Worm (Caenorhabditis elegans) whole organism, late embryonic: Measurements from ENCODE around the gene K08E4.3.

Experiments used
- C08G9.2 ChIP-seq: sonication (generic microtip); optimal IDR thresholded peaks from 2 replicates; lab custom pipeline; 2016; ENCODE audit warnings: mild to moderate bottlenecking, missing genetic modification characterization, moderate library complexity, missing compliant biosample characterization
- C38D4.7 ChIP-seq: fragments of 200-800 bp; sonication (Bioruptor generic); optimal IDR thresholded peaks from 2 replicates; lab custom pipeline; 2018; ENCODE audit warnings: mild to moderate bottlenecking, missing genetic modification characterization, moderate library complexity, missing compliant biosample characterization
- K09A11.1 ChIP-seq: sonication (generic microtip); optimal IDR thresholded peaks from 2 replicates; lab custom pipeline; 2017; ENCODE audit warnings: antibody characterized with exemption, mild to moderate bottlenecking, missing genetic modification characterization, missing compliant biosample characterization; ENCODE audit not compliant: insufficient read depth
- T23F11.4 ChIP-seq: fragments of 200-800 bp; sonication (Bioruptor generic); optimal IDR thresholded peaks from 2 replicates; lab custom pipeline; 2018; ENCODE audit warnings: mild to moderate bottlenecking, missing genetic modification characterization, missing compliant biosample characterization
- Y22D7AL.16 ChIP-seq: sonication (generic microtip); optimal IDR thresholded peaks from 2 replicates; lab custom pipeline; 2016; ENCODE audit warnings: missing genetic modification characterization, missing compliant biosample characterization
- ahr-1 ChIP-seq: sonication (generic microtip); optimal IDR thresholded peaks from 2 replicates; lab custom pipeline; 2016; ENCODE audit warnings: missing genetic modification characterization, missing compliant biosample characterization
- ceh-18 ChIP-seq: sonication (generic microtip); optimal IDR thresholded peaks from 2 replicates; lab custom pipeline; 2016; ENCODE audit warnings: missing genetic modification characterization, missing compliant biosample characterization
- ceh-19 ChIP-seq: fragments of 200-800 bp; sonication (Bioruptor generic); optimal IDR thresholded peaks from 2 replicates; lab custom pipeline; 2018; ENCODE audit warnings: mild to moderate bottlenecking, missing genetic modification characterization, missing compliant biosample characterization
- ceh-22 ChIP-seq: sonication (generic microtip); optimal IDR thresholded peaks from 2 replicates; lab custom pipeline; 2017; ENCODE audit warnings: missing biosample characterization, missing genetic modification characterization
- ceh-30 ChIP-seq: fragments of 150-350 bp; optimal IDR thresholded peaks from 2 replicates; lab custom pipeline; 2014; ENCODE audit warnings: missing biosample characterization, missing genetic modification characterization
- ceh-31 ChIP-seq: sonication (generic microtip); optimal IDR thresholded peaks from 2 replicates; lab custom pipeline; 2016; ENCODE audit warnings: missing genetic modification characterization, missing compliant biosample characterization
- ceh-34 ChIP-seq: sonication (generic microtip); optimal IDR thresholded peaks from 2 replicates; lab custom pipeline; 2016; ENCODE audit warnings: mild to moderate bottlenecking, missing genetic modification characterization, missing compliant biosample characterization
- ceh-45 ChIP-seq: fragments of 200-800 bp; sonication (Bioruptor generic); IDR thresholded peaks from 2 replicates; pipeline ENCODE4 v1.3.6; 2022; ENCODE audit warnings: missing genetic modification reagents, missing genetic modification characterization, missing compliant biosample characterization
- ceh-48 ChIP-seq: sonication (generic microtip); optimal IDR thresholded peaks from 2 replicates; lab custom pipeline; 2016; ENCODE audit warnings: missing genetic modification characterization, inconsistent platforms, missing compliant biosample characterization
- ceh-6 ChIP-seq: fragments of 200-800 bp; sonication (Bioruptor generic); optimal IDR thresholded peaks from 2 replicates; lab custom pipeline; 2018; ENCODE audit warnings: mild to moderate bottlenecking, missing genetic modification characterization, missing compliant biosample characterization
- ceh-9 ChIP-seq: sonication (generic microtip); optimal IDR thresholded peaks from 2 replicates; lab custom pipeline; 2016; ENCODE audit warnings: mild to moderate bottlenecking, missing genetic modification characterization, inconsistent platforms, missing compliant biosample characterization
- che-1 ChIP-seq: sonication (generic microtip); optimal IDR thresholded peaks from 2 replicates; lab custom pipeline; 2016; ENCODE audit warnings: mild to moderate bottlenecking, missing genetic modification characterization, missing compliant biosample characterization
- dmd-4 ChIP-seq: sonication (generic microtip); optimal IDR thresholded peaks from 2 replicates; lab custom pipeline; 2016; ENCODE audit warnings: borderline replicate concordance, missing genetic modification characterization, missing compliant biosample characterization
- elt-2 ChIP-seq: sonication (generic microtip); optimal IDR thresholded peaks from 2 replicates; lab custom pipeline; 2016; ENCODE audit warnings: missing genetic modification reagents, missing genetic modification characterization, missing compliant biosample characterization
- ets-4 ChIP-seq: sonication (generic microtip); optimal IDR thresholded peaks from 2 replicates; lab custom pipeline; 2016; ENCODE audit warnings: missing genetic modification characterization, missing compliant biosample characterization
- eyg-1 ChIP-seq: sonication (generic microtip); optimal IDR thresholded peaks from 2 replicates; lab custom pipeline; 2016; ENCODE audit warnings: missing genotype, missing genetic modification characterization, missing compliant biosample characterization
- fax-1 ChIP-seq: sonication (generic microtip); optimal IDR thresholded peaks from 2 replicates; lab custom pipeline; 2016; ENCODE audit warnings: missing genotype, missing genetic modification characterization, missing compliant biosample characterization
- fkh-10 ChIP-seq: fragments of 150-350 bp; optimal IDR thresholded peaks from 2 replicates; lab custom pipeline; 2014; ENCODE audit warnings: missing biosample characterization, missing genetic modification reagents, missing genetic modification characterization
- fkh-6 ChIP-seq: sonication (generic microtip); optimal IDR thresholded peaks from 2 replicates; lab custom pipeline; 2016; ENCODE audit warnings: missing genetic modification characterization, missing compliant biosample characterization
- gmeb-2 ChIP-seq: sonication (generic microtip); optimal IDR thresholded peaks from 2 replicates; lab custom pipeline; 2016; ENCODE audit warnings: missing genetic modification characterization, inconsistent platforms, missing compliant biosample characterization
- hlh-13 ChIP-seq: fragments of 200-800 bp; sonication (Bioruptor generic); optimal IDR thresholded peaks from 2 replicates; lab custom pipeline; 2018; ENCODE audit warnings: mild to moderate bottlenecking, missing genetic modification characterization, missing compliant biosample characterization
- hlh-15 ChIP-seq: sonication (generic microtip); optimal IDR thresholded peaks from 2 replicates; lab custom pipeline; 2016; ENCODE audit warnings: missing genetic modification characterization, missing compliant biosample characterization
- hlh-6 ChIP-seq: sonication (generic microtip); optimal IDR thresholded peaks from 2 replicates; lab custom pipeline; 2016; ENCODE audit warnings: missing genotype, missing genetic modification characterization, missing compliant biosample characterization
- hlh-8 ChIP-seq: sonication (generic microtip); optimal IDR thresholded peaks from 2 replicates; lab custom pipeline; 2016; ENCODE audit warnings: missing genotype, missing genetic modification characterization, missing compliant biosample characterization
- lim-6 ChIP-seq: sonication (generic microtip); optimal IDR thresholded peaks from 2 replicates; lab custom pipeline; 2016; ENCODE audit warnings: missing genetic modification characterization, missing compliant biosample characterization
- lin-11 ChIP-seq: fragments of 200-800 bp; sonication (Bioruptor generic); optimal IDR thresholded peaks from 2 replicates; lab custom pipeline; 2018; ENCODE audit warnings: mild to moderate bottlenecking, missing genetic modification characterization, missing compliant biosample characterization
- madf-2 ChIP-seq: sonication (generic microtip); optimal IDR thresholded peaks from 2 replicates; lab custom pipeline; 2017; ENCODE audit warnings: missing genetic modification characterization, missing compliant biosample characterization
- mec-3 ChIP-seq: sonication (generic microtip); optimal IDR thresholded peaks from 2 replicates; lab custom pipeline; 2016; ENCODE audit warnings: borderline replicate concordance, missing genetic modification characterization, missing compliant biosample characterization
- nfya-1 ChIP-seq: sonication (generic microtip); optimal IDR thresholded peaks from 2 replicates; lab custom pipeline; 2017; ENCODE audit warnings: missing genetic modification characterization, mild to moderate bottlenecking, missing compliant biosample characterization, antibody characterized with exemption, moderate library complexity
- nhr-232 ChIP-seq: sonication (generic microtip); optimal IDR thresholded peaks from 2 replicates; lab custom pipeline; 2016; ENCODE audit warnings: missing genetic modification characterization, missing compliant biosample characterization
- npax-4 ChIP-seq: sonication (generic microtip); optimal IDR thresholded peaks from 2 replicates; lab custom pipeline; 2016; ENCODE audit warnings: missing genetic modification characterization, missing compliant biosample characterization
- odd-2 ChIP-seq: sonication (generic microtip); optimal IDR thresholded peaks from 2 replicates; lab custom pipeline; 2017; ENCODE audit warnings: antibody characterized with exemption, mild to moderate bottlenecking, missing genetic modification characterization, missing compliant biosample characterization
- pag-3 ChIP-seq: sonication (generic microtip); optimal IDR thresholded peaks from 2 replicates; lab custom pipeline; 2016; ENCODE audit warnings: missing compliant biosample characterization, missing genetic modification characterization, borderline replicate concordance
- pat-9 ChIP-seq: fragments of 200-800 bp; sonication (Bioruptor generic); optimal IDR thresholded peaks from 2 replicates; lab custom pipeline; 2018; ENCODE audit warnings: mild to moderate bottlenecking, missing genetic modification characterization, moderate library complexity, missing compliant biosample characterization
- pqm-1 ChIP-seq: sonication (generic microtip); optimal IDR thresholded peaks from 2 replicates; lab custom pipeline; 2016; ENCODE audit warnings: missing genetic modification characterization, missing compliant biosample characterization
- pros-1 ChIP-seq: fragments of 150-350 bp; optimal IDR thresholded peaks from 2 replicates; lab custom pipeline; 2014; ENCODE audit warnings: missing biosample characterization, missing genetic modification reagents, missing genetic modification characterization
- ref-2 ChIP-seq: sonication (generic microtip); optimal IDR thresholded peaks from 2 replicates; lab custom pipeline; 2016; ENCODE audit warnings: missing genetic modification characterization, missing compliant biosample characterization
- rnt-1 ChIP-seq: sonication (generic microtip); optimal IDR thresholded peaks from 2 replicates; lab custom pipeline; 2016; ENCODE audit warnings: missing genetic modification characterization, missing compliant biosample characterization
- sdc-2 ChIP-seq: sonication (generic microtip); optimal IDR thresholded peaks from 2 replicates; lab custom pipeline; 2016; ENCODE audit warnings: missing genotype, missing genetic modification characterization, missing compliant biosample characterization
- sox-4 ChIP-seq: sonication (generic microtip); optimal IDR thresholded peaks from 2 replicates; lab custom pipeline; 2017; ENCODE audit warnings: mild to moderate bottlenecking, missing genetic modification characterization, inconsistent platforms, missing compliant biosample characterization
- syd-9 ChIP-seq: sonication (generic microtip); optimal IDR thresholded peaks from 2 replicates; lab custom pipeline; 2016; ENCODE audit warnings: mild to moderate bottlenecking, missing genetic modification characterization, moderate library complexity, missing compliant biosample characterization
- tbx-2 ChIP-seq: sonication (generic microtip); optimal IDR thresholded peaks from 2 replicates; lab custom pipeline; 2016; ENCODE audit warnings: missing genetic modification characterization, missing compliant biosample characterization
- tbx-7 ChIP-seq: sonication (generic microtip); optimal IDR thresholded peaks from 2 replicates; lab custom pipeline; 2016; ENCODE audit warnings: missing genotype, missing genetic modification characterization, missing compliant biosample characterization
- ttx-3 ChIP-seq: sonication (generic microtip); optimal IDR thresholded peaks from 2 replicates; lab custom pipeline; 2016; ENCODE audit warnings: missing genetic modification reagents, missing genetic modification characterization, missing compliant biosample characterization
- unc-3 ChIP-seq, 2 experiments: fragments of 200-800 bp in 1 of 2; sonication (Bioruptor generic) in 1 of 2; sonication (generic microtip) in 1 of 2; conservative IDR thresholded peaks in 1 of 2; optimal IDR thresholded peaks in 1 of 2; 2 replicates each; pipeline versions ENCODE4 v1.3.6 to Lab custom; 2016 to 2022; ENCODE audit warnings: missing compliant biosample characterization in 2 of 2, missing genetic modification characterization in 2 of 2, missing genetic modification reagents in 1 of 2
- unc-86 ChIP-seq: sonication (generic microtip); optimal IDR thresholded peaks from 2 replicates; lab custom pipeline; 2016; ENCODE audit warnings: missing genetic modification characterization, missing compliant biosample characterization
- zip-5 ChIP-seq: sonication (generic microtip); optimal IDR thresholded peaks from 2 replicates; lab custom pipeline; 2016; ENCODE audit warnings: missing genetic modification characterization, missing compliant biosample characterization
- ztf-16 ChIP-seq: sonication (generic microtip); optimal IDR thresholded peaks from 2 replicates; lab custom pipeline; 2017; ENCODE audit warnings: missing genetic modification characterization, missing compliant biosample characterization

Gene K08E4.3

DNA sequence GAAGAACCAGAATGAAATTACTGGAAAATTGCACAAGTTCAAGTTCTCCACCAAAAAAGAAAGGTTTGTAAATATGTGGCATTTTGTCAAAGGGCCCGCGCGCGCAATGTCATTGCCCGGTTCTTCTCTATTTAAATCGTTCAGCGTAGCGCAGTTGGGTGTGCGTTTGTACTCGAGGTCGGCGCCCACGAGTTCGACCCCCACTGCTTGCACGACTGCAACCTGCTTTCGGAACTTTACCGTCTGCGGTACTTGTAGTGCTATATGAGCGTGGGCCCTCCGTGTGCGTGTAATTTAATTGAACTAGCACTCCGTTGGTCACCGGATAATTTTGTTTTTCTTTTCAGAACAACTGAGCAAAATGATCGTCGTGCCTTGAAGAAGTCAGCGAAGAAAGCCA lies 29.0 kb downstream of the K08E4.3 start:
- TF ChIP-seq dmd-4 (peak; percentile 15), K09A11.1 (tag; lab: Kevin White, UChicago) (peak; percentile 12), ceh-30 (no peak), tbx-7 (tag; lab: Kevin White, UChicago) (no peak), sdc-2 (tag; lab: Kevin White, UChicago) (peak; percentile 66), odd-2 (tag; lab: Kevin White, UChicago) (no peak), mec-3 (tag; lab: Kevin White, UChicago) (peak; percentile 4), fkh-10 (no peak), ceh-22 (no peak), C38D4.7 (no peak), pag-3 (no peak), npax-4 (tag; lab: Kevin White, UChicago) (peak; percentile 32), pros-1 (tag; lab: Kevin White, UChicago) (no peak), zip-5 (tag; lab: Kevin White, UChicago) (peak; percentile 71), ceh-45 (GFP tag; lab: Robert Waterston, UW) (no peak), ceh-9 (tag; lab: Kevin White, UChicago) (no peak), hlh-6 (tag; lab: Kevin White, UChicago) (peak; percentile 67), unc-3 (GFP tag; conservative IDR thresholded peaks at IDR 0.05; lab: Robert Waterston, UW) (no peak), unc-3 (tag; optimal IDR thresholded peaks at IDR 0.05; lab: Kevin White, UChicago) (peak; percentile 4), eyg-1 (tag; lab: Kevin White, UChicago) (no peak), che-1 (tag; lab: Kevin White, UChicago) (peak; percentile 49), ref-2 (tag; lab: Kevin White, UChicago) (peak; percentile 48), pat-9 (tag; lab: Kevin White, UChicago) (peak; percentile 76), fkh-6 (tag; lab: Kevin White, UChicago) (peak; percentile 62), hlh-8 (tag; lab: Kevin White, UChicago) (no peak), syd-9 (peak; percentile 30), rnt-1 (no peak), elt-2 (peak; percentile 69), ztf-16 (tag; lab: Kevin White, UChicago) (peak; percentile 63), fax-1 (tag; lab: Kevin White, UChicago) (peak; percentile 44), gmeb-2 (tag; lab: Kevin White, UChicago) (peak; percentile 68), ceh-6 (peak; percentile 54), lin-11 (tag; lab: Kevin White, UChicago) (peak; percentile 46), hlh-13 (GFP tag; lab: Kevin White, UChicago) (peak; percentile 62), nhr-232 (tag; lab: Kevin White, UChicago) (peak; percentile 54), Y22D7AL.16 (tag; lab: Kevin White, UChicago) (peak; percentile 7), ttx-3 (tag; lab: Kevin White, UChicago) (no peak), unc-86 (no peak), ahr-1 (tag; lab: Kevin White, UChicago) (no peak), hlh-15 (tag; lab: Kevin White, UChicago) (peak; percentile 38), ets-4 (tag; lab: Kevin White, UChicago) (no peak), ceh-19 (GFP tag; lab: Kevin White, UChicago) (peak; percentile 36), sox-4 (tag; lab: Kevin White, UChicago) (peak; percentile 45), ceh-18 (peak; percentile 19), T23F11.4 (GFP tag; lab: Kevin White, UChicago) (peak; percentile 66), ceh-34 (tag; lab: Kevin White, UChicago) (peak; percentile 38), tbx-2 (tag; lab: Kevin White, UChicago) (peak; percentile 61), lim-6 (tag; lab: Kevin White, UChicago) (no peak), madf-2 (peak; percentile 55), ceh-31 (peak; percentile 23), ceh-48 (tag; lab: Kevin White, UChicago) (peak; percentile 36), nfya-1 (tag; lab: Kevin White, UChicago) (peak; percentile 45), C08G9.2 (peak; percentile 59), pqm-1 (tag; lab: Kevin White, UChicago) (no peak)
